Worm (Caenorhabditis elegans) whole organism, late embryonic: ENCODE measurements around the gene F58B4.3.

Source experiments
- lin-11 ChIP-seq: fragments of 200-800 bp; sonication (Bioruptor generic); optimal IDR thresholded peaks from 2 replicates; lab custom pipeline; 2018; ENCODE audit warnings: mild to moderate bottlenecking, missing genetic modification characterization, missing compliant biosample characterization
- pqm-1 ChIP-seq: sonication (generic microtip); optimal IDR thresholded peaks from 2 replicates; lab custom pipeline; 2016; ENCODE audit warnings: missing genetic modification characterization, missing compliant biosample characterization

DNA sequence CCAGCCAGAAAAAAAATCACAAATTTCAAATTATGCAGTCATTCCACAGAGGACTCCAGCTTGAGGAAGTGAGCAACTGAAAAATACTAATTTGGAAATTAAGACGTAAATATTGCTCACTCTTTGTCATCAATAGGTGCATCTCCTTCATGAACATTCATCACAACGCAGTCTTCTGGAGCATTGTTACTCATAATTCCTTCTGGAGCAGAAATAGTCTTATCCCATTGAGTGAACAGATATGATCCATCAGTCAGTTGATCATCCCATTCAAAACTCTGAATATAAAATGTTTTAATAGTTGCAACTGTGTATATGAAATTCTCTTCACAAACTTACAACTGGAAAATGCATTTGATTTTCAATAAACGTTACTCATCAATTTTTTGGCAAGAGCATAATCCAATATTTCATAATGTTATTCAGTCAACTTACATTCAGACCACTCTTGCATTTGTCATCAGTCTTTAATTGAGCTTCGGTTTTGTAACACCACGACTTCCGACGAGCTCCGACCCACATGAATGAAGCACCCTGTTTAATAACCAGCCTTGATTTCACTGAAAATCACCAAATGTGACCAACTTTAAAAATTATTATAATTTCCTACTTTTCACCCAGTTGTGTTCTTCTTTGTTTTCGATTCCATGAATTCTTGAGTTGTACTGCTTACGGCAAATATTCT is 24.0 kb downstream of the F58B4.3 start:
- no peak for TF ChIP-seq pqm-1 (tag; lab: Kevin White, UChicago)
- TF ChIP-seq lin-11 (tag; lab: Kevin White, UChicago): no peak
